Worm (Caenorhabditis elegans): Measurements from ENCODE around the gene Y39G8C.2.

The Y39G8C.2 gene

ce11 chrII:14059767-14060166, 37.7 kb downstream of the Y39G8C.2 start, which contains the start of gene rpb-11 (continued):
- TF ChIP-seq Y116A8C.19 (tag; optimal IDR thresholded peaks at IDR 0.05; ENCODE audit: borderline replicate concordance) (no peak), mab-9 (GFP tag; IDR thresholded peaks at IDR 0.05) (peak; percentile 81), blmp-1 (tag; optimal IDR thresholded peaks at IDR 0.05) (peak; percentile 74), C16A3.4 (tag; optimal IDR thresholded peaks at IDR 0.05) (peak; percentile 98), mef-2 (tag; optimal IDR thresholded peaks at IDR 0.05) (peak; percentile 73), sox-4 (tag; optimal IDR thresholded peaks at IDR 0.05) (peak; percentile 81), pqm-1 (tag; optimal IDR thresholded peaks at IDR 0.05) (no peak), lin-15B (tag; optimal IDR thresholded peaks at IDR 0.05) (peak; percentile 90), nhr-90 (tag; optimal IDR thresholded peaks at IDR 0.05; ENCODE audit: poor library complexity) (peak; percentile 98), mdl-1 (tag; optimal IDR thresholded peaks at IDR 0.05) (peak in 1 of 2 experiments; percentile 86)

- TF ChIP-seq efl-1 (optimal IDR thresholded peaks at IDR 0.05) (no peak), efl-1 (GFP tag; optimal IDR thresholded peaks at IDR 0.05 in 1 of 2) (peak in 1 of 2 experiments; percentile 83), elt-2 (tag; optimal IDR thresholded peaks at IDR 0.05) (peak; percentile 69), ama-1 (optimal IDR thresholded peaks at IDR 0.05) (no peak)
These were observed 41.7 kb downstream of the Y39G8C.2 start for ce11 chrII:14055717-14056116.

- TF ChIP-seq dpl-1 (GFP tag; optimal IDR thresholded peaks at IDR 0.05): no peak
- peak; percentile 50 for TF ChIP-seq elt-2 (tag; optimal IDR thresholded peaks at IDR 0.05)
- no peak for TF ChIP-seq irx-1 (tag; optimal IDR thresholded peaks at IDR 0.05)
- TF ChIP-seq grh-1 (GFP tag; IDR thresholded peaks at IDR 0.05): no peak
These were observed 44.3 kb downstream of the Y39G8C.2 start for ce11 chrII:14053141-14053540.

- TF ChIP-seq nhr-71 (tag; optimal IDR thresholded peaks at IDR 0.05): peak; percentile 15
- TF ChIP-seq ceh-8 (GFP tag; optimal IDR thresholded peaks at IDR 0.05): no peak
These were observed 45.2 kb downstream of the Y39G8C.2 start, which contains the start of gene daf-5 for ce11 chrII:14052204-14052603. Gene daf-5 (minus strand): TSS chrII:14052304.

- TF ChIP-seq ztf-4 (tag; optimal IDR thresholded peaks at IDR 0.05) (no peak), egl-27 (tag; optimal IDR thresholded peaks at IDR 0.05) (no peak), nhr-20 (tag; optimal IDR thresholded peaks at IDR 0.05) (no peak), mab-9 (GFP tag; IDR thresholded peaks at IDR 0.05) (no peak), lin-13 (GFP tag; optimal IDR thresholded peaks at IDR 0.05) (peak; percentile 5), ceh-88 (GFP tag; IDR thresholded peaks at IDR 0.05) (no peak), irx-1 (tag; optimal IDR thresholded peaks at IDR 0.05) (no peak), nhr-77 (tag; optimal IDR thresholded peaks at IDR 0.05) (peak; percentile 38), hlh-4 (tag; optimal IDR thresholded peaks at IDR 0.05) (no peak), nhr-90 (tag; optimal IDR thresholded peaks at IDR 0.05; ENCODE audit: poor library complexity) (no peak), ceh-90 (tag; optimal IDR thresholded peaks at IDR 0.05) (no peak), ceh-63 (GFP tag; optimal IDR thresholded peaks at IDR 0.05) (no peak), pax-3 (tag; optimal IDR thresholded peaks at IDR 0.05) (no peak), nhr-19 (GFP tag; conservative IDR thresholded peaks at IDR 0.05) (no peak), unc-62 (GFP tag; optimal IDR thresholded peaks at IDR 0.05) (no peak), ets-5 (GFP tag; IDR thresholded peaks at IDR 0.05) (no peak), nhr-85 (tag) (peak; percentile 63), aha-1 (tag; optimal IDR thresholded peaks at IDR 0.05) (no peak), ceh-8 (GFP tag; optimal IDR thresholded peaks at IDR 0.05) (no peak), nhr-84 (tag; optimal IDR thresholded peaks at IDR 0.05) (no peak), jun-1 (tag; optimal IDR thresholded peaks at IDR 0.05) (no peak), aly-2 (tag; optimal IDR thresholded peaks at IDR 0.05) (no peak), egl-13 (tag; optimal IDR thresholded peaks at IDR 0.05) (no peak), fkh-4 (tag; optimal IDR thresholded peaks at IDR 0.05; ENCODE audit: borderline replicate concordance) (no peak), elt-3 (tag; optimal IDR thresholded peaks at IDR 0.05) (peak in 2 of 6 experiments; percentile 12 to 26), lin-35 (GFP tag; optimal IDR thresholded peaks at IDR 0.05) (peak in 1 of 2 experiments; percentile 6), hlh-17 (GFP tag; optimal IDR thresholded peaks at IDR 0.05; ENCODE audit: borderline replicate concordance) (no peak), unc-98 (GFP tag; IDR thresholded peaks at IDR 0.05) (no peak), swsn-7 (tag; optimal IDR thresholded peaks at IDR 0.05) (no peak), lin-14 (GFP tag; optimal IDR thresholded peaks at IDR 0.05) (peak; percentile 17), fos-1 (tag; optimal IDR thresholded peaks at IDR 0.05) (no peak)
These were observed 45.9 kb downstream of the Y39G8C.2 start for ce11 chrII:14051474-14051934.
